Worm (Caenorhabditis elegans) whole organism, mixed stage, embryonic: ENCODE measurements around the gene dnj-8.

ENCODE experiments used
- blmp-1 ChIP-seq: fragments of 150-350 bp; optimal IDR thresholded peaks from 2 replicates; lab custom pipeline; 2014; ENCODE audit warnings: missing biosample characterization, missing genetic modification characterization
- ces-1 ChIP-seq: fragments of 150-350 bp; optimal IDR thresholded peaks from 2 replicates; lab custom pipeline; 2014; ENCODE audit warnings: missing biosample characterization, missing genetic modification reagents, missing genetic modification characterization
- elt-1 ChIP-seq: sonication (generic microtip); optimal IDR thresholded peaks from 2 replicates; lab custom pipeline; 2017; ENCODE audit warnings: missing genetic modification characterization, mild to moderate bottlenecking, missing compliant biosample characterization, antibody characterized with exemption, moderate library complexity, borderline replicate concordance; ENCODE audit not compliant: insufficient read depth
- elt-3 ChIP-seq: fragments of 150-350 bp; optimal IDR thresholded peaks from 2 replicates; lab custom pipeline; 2014; ENCODE audit warnings: missing biosample characterization, missing genetic modification characterization
- lsy-2 ChIP-seq: fragments of 150-350 bp; optimal IDR thresholded peaks from 2 replicates; lab custom pipeline; 2014; ENCODE audit warnings: missing biosample characterization, missing genetic modification characterization
- mab-5 ChIP-seq: fragments of 150-350 bp; optimal IDR thresholded peaks from 2 replicates; lab custom pipeline; 2014; ENCODE audit warnings: missing biosample characterization, missing genetic modification characterization
- mep-1 ChIP-seq: fragments of 150-350 bp; optimal IDR thresholded peaks from 2 replicates; lab custom pipeline; 2017; ENCODE audit warnings: missing biosample characterization, missing genetic modification reagents, missing genetic modification characterization, inconsistent platforms
- mls-2 ChIP-seq: sonication (generic microtip); optimal IDR thresholded peaks from 2 replicates; lab custom pipeline; 2016; ENCODE audit warnings: mild to moderate bottlenecking, missing genetic modification characterization, moderate library complexity, missing compliant biosample characterization
- nhr-12 ChIP-seq: fragments of 150-350 bp; optimal IDR thresholded peaks from 2 replicates; lab custom pipeline; 2014; ENCODE audit warnings: missing biosample characterization, missing genetic modification characterization
- nhr-237 ChIP-seq: fragments of 150-350 bp; optimal IDR thresholded peaks from 2 replicates; lab custom pipeline; 2014; ENCODE audit warnings: missing biosample characterization, missing genetic modification characterization
- unc-39 ChIP-seq: fragments of 150-350 bp; optimal IDR thresholded peaks from 2 replicates; lab custom pipeline; 2014; ENCODE audit warnings: missing biosample characterization, missing genetic modification characterization
- ztf-11 ChIP-seq: fragments of 150-350 bp; optimal IDR thresholded peaks from 2 replicates; lab custom pipeline; 2014; ENCODE audit warnings: missing biosample characterization, missing genetic modification characterization

- no peak for TF ChIP-seq elt-3 (tag; lab: Kevin White, UChicago)
- TF ChIP-seq ztf-11 (tag; lab: Kevin White, UChicago), result no peak
- no peak for TF ChIP-seq nhr-237 (tag; lab: Kevin White, UChicago)
- no peak for TF ChIP-seq mls-2 (tag; lab: Kevin White, UChicago)
- no peak for TF ChIP-seq unc-39 (tag; lab: Kevin White, UChicago)
- no peak for TF ChIP-seq nhr-12 (tag; lab: Kevin White, UChicago)
- TF ChIP-seq mab-5 (tag; lab: Kevin White, UChicago), result no peak
- no peak for TF ChIP-seq mep-1
- TF ChIP-seq elt-1, result no peak
- no peak for TF ChIP-seq lsy-2 (tag; lab: Kevin White, UChicago)
- no peak for TF ChIP-seq blmp-1 (tag; lab: Kevin White, UChicago)
- TF ChIP-seq ces-1, result no peak
Measured at ce11 chrII:6561300-6561699, 36.6 kb downstream of the dnj-8 start, which contains the start of gene F18C5.10.
